Worm (Caenorhabditis elegans) whole organism, L1 larva: ENCODE data around the gene T13C5.7.

Experiments used
- ama-1 ChIP-seq: fragments of 150-350 bp; optimal IDR thresholded peaks from 2 replicates; lab custom pipeline; 2014
- dpl-1 ChIP-seq, 3 experiments: fragments of 150-350 bp in 2 of 3; sonication (generic microtip) in 1 of 3; optimal IDR thresholded peaks; 2 replicates each; lab custom pipeline; 2014 to 2017; ENCODE audit warnings: missing biosample characterization in 3 of 3, missing genetic modification characterization in 3 of 3, missing genetic modification reagents in 3 of 3
- fos-1 ChIP-seq: fragments of 150-350 bp; optimal IDR thresholded peaks from 2 replicates; lab custom pipeline; 2014; ENCODE audit warnings: missing biosample characterization, missing genetic modification characterization
- mdl-1 ChIP-seq, 2 experiments: fragments of 150-350 bp; optimal IDR thresholded peaks; 2 replicates each; lab custom pipeline; 2014 to 2017; ENCODE audit warnings: missing biosample characterization in 2 of 2, missing genetic modification characterization in 2 of 2, inconsistent platforms in 1 of 2
- tbx-2 ChIP-seq: sonication (generic microtip); optimal IDR thresholded peaks from 2 replicates; lab custom pipeline; 2016; ENCODE audit warnings: missing genetic modification characterization, missing compliant biosample characterization
- zag-1 ChIP-seq: fragments of 150-350 bp; optimal IDR thresholded peaks from 2 replicates; lab custom pipeline; 2014; ENCODE audit warnings: missing biosample characterization, missing genetic modification characterization

DNA sequence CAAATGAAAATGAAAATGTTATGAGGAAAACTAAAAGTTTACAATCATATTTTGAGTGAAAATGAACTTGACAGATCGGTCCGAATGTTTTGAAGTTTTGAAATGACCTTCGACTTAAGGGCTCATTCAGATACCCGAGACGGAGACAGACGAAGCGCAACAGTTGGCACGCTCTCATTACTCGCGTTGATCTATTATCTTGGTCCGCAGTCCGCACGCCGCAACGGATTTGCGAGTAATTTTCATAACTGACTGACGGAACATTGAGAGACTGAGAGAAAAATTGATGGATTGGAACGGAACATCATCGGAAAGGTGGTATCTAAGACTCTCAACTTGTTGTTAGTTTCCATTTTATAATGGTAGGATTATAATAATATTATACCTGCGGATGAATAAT is 34.5 kb upstream of the T13C5.7 start:
- no peak for TF ChIP-seq fos-1 (tag; lab: Kevin White, UChicago)
- no peak for TF ChIP-seq zag-1 (tag; lab: Kevin White, UChicago)
- no peak for TF ChIP-seq dpl-1 (GFP tag; optimal IDR thresholded peaks at IDR 0.05; lab: Kevin White, UChicago)
- no peak for TF ChIP-seq tbx-2 (tag; lab: Kevin White, UChicago)
- no peak for TF ChIP-seq ama-1 (lab: Kevin White, UChicago)
- TF ChIP-seq mdl-1 (tag; optimal IDR thresholded peaks at IDR 0.05; lab: Kevin White, UChicago), result no peak
